Worm (Caenorhabditis elegans): ENCODE measurements around the gene C48D1.9.
A peak's percentile ranks its signal among the peaks of the same experiment; 100 is the strongest.

Gene C48D1.9

DNA sequence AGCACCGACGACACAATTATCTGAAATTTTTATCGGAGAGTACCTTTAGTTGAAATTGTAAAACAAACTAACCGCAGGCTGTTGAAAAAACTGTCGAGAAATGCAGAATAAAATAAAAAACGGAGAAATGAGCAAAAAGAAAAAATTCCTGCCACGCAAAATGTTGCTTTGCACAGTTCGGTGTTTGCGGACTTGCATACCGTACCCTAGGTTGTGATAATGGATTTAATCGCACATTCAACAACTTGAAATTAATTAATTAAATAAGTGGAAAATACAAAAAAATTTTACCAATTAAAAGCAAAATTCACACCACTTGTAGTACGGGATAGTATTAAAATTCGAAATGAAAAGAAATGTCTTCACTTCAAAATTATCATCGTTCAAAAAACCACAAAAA is 21.9 kb upstream of the C48D1.9 start (continued):
- TF ChIP-seq nhr-23 (tag; optimal IDR thresholded peaks at IDR 0.05): no peak
- TF ChIP-seq ztf-11 (tag; optimal IDR thresholded peaks at IDR 0.05): no peak
- no peak for TF ChIP-seq alr-1 (tag; optimal IDR thresholded peaks at IDR 0.05)
- no peak for TF ChIP-seq sma-3 (GFP tag; optimal IDR thresholded peaks at IDR 0.05)
- no peak for TF ChIP-seq skn-1 (tag; optimal IDR thresholded peaks at IDR 0.05)
- TF ChIP-seq nhr-237 (tag; optimal IDR thresholded peaks at IDR 0.05): no peak
- peak; percentile 73 for TF ChIP-seq unc-55 (GFP tag; optimal IDR thresholded peaks at IDR 0.05)
- no peak for TF ChIP-seq sem-4 (tag; optimal IDR thresholded peaks at IDR 0.05)
- peak; percentile 60 for TF ChIP-seq lin-13 (GFP tag; optimal IDR thresholded peaks at IDR 0.05)
- TF ChIP-seq nhr-12 (tag; optimal IDR thresholded peaks at IDR 0.05): no peak
- TF ChIP-seq nhr-25 (tag; optimal IDR thresholded peaks at IDR 0.05): no peak
- TF ChIP-seq R02D3.7 (tag; optimal IDR thresholded peaks at IDR 0.05): no peak
- no peak for TF ChIP-seq elt-1 (tag; optimal IDR thresholded peaks at IDR 0.05)

DNA sequence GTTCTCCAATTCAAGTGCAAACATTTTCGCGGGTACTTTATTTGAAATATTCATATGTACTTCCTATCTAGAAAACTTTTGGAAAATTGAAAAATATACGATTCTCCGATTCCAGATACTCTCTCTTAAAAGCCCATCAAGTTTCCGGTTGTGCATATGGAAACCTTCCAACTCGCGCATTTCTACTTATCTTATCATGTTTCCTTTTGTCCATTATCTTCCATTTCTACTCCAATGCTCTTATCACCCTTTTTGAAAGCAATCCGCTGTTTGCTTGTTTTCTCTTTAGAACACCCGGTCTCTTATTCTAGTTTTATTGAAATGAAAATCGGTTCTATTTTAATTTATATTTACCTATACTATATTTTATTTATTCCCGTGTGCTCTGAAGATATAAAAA is 12.2 kb upstream of the C48D1.9 start, which contains the start of gene C48D1.5:
TSS of gene C48D1.5 (plus strand) at position 301 of the 400 bp plus-strand sequence.
- TF ChIP-seq nhr-23 (tag; optimal IDR thresholded peaks at IDR 0.05) (no peak), elt-1 (tag; optimal IDR thresholded peaks at IDR 0.05) (no peak), dmd-4 (tag; optimal IDR thresholded peaks at IDR 0.05) (no peak), ztf-1 (GFP tag; conservative IDR thresholded peaks at IDR 0.05) (no peak)

ce11 chrIV:13220594-13220993 is 11.1 kb upstream of the C48D1.9 start:
- TF ChIP-seq dmd-4 (tag; optimal IDR thresholded peaks at IDR 0.05) (no peak), ceh-16 (tag; optimal IDR thresholded peaks at IDR 0.05) (no peak), blmp-1 (tag; optimal IDR thresholded peaks at IDR 0.05; ENCODE audit: insufficient read depth) (no peak), mdl-1 (tag; optimal IDR thresholded peaks at IDR 0.05) (no peak), nhr-21 (tag; optimal IDR thresholded peaks at IDR 0.05) (no peak), aly-2 (tag; optimal IDR thresholded peaks at IDR 0.05) (no peak), snpc-4 (tag; optimal IDR thresholded peaks at IDR 0.05) (no peak), nhr-77 (tag; optimal IDR thresholded peaks at IDR 0.05) (no peak), sem-4 (tag; optimal IDR thresholded peaks at IDR 0.05) (no peak), nhr-10 (tag; optimal IDR thresholded peaks at IDR 0.05) (no peak), mbf-1 (tag; optimal IDR thresholded peaks at IDR 0.05) (no peak), nhr-237 (tag; optimal IDR thresholded peaks at IDR 0.05) (no peak), C34F6.9 (tag; optimal IDR thresholded peaks at IDR 0.05) (no peak), ztf-4 (tag; optimal IDR thresholded peaks at IDR 0.05) (no peak), lsy-2 (tag; optimal IDR thresholded peaks at IDR 0.05) (no peak), ama-1 (optimal IDR thresholded peaks at IDR 0.05) (no peak), ceh-82 (tag; optimal IDR thresholded peaks at IDR 0.05) (no peak), ztf-1 (GFP tag; conservative IDR thresholded peaks at IDR 0.05) (no peak)

DNA sequence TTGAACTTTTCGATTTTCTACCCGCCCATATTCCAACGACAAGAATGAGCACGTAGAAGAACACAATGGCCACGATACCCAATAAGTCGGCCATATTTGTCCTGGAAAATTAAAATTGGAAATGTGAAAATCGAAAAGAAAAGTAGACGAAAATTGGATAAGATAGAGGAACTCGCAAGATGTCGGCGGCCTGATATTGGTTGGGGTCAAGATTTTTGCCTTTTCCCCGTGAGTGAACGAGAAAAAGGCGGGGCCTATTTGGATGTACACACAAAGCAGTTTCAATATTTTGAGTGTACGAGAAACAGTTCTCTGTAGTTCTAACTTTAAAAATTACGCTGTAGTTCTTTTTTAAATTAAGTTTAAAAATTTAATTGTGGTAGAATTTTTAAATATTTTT is 5.0 kb upstream of the C48D1.9 start, which contains the start of gene cho-1:
TSS of gene cho-1 (minus strand) at position 101 of the 400 bp plus-strand sequence.
- TF ChIP-seq fos-1 (tag; optimal IDR thresholded peaks at IDR 0.05): no peak
- no peak for TF ChIP-seq ZK546.5 (tag; optimal IDR thresholded peaks at IDR 0.05)
- no peak for TF ChIP-seq skn-1 (tag; optimal IDR thresholded peaks at IDR 0.05)
- TF ChIP-seq aly-2 (tag; optimal IDR thresholded peaks at IDR 0.05): no peak
- TF ChIP-seq ama-1 (optimal IDR thresholded peaks at IDR 0.05): no peak
- no peak for TF ChIP-seq gmeb-1 (tag; optimal IDR thresholded peaks at IDR 0.05)
- no peak for TF ChIP-seq ztf-1 (GFP tag; conservative IDR thresholded peaks at IDR 0.05)
- no peak for TF ChIP-seq crh-2 (tag; optimal IDR thresholded peaks at IDR 0.05)
- no peak for TF ChIP-seq lin-13 (GFP tag; optimal IDR thresholded peaks at IDR 0.05)
- no peak for TF ChIP-seq peb-1 (tag; optimal IDR thresholded peaks at IDR 0.05)
- TF ChIP-seq ztf-4 (tag; optimal IDR thresholded peaks at IDR 0.05): no peak

DNA sequence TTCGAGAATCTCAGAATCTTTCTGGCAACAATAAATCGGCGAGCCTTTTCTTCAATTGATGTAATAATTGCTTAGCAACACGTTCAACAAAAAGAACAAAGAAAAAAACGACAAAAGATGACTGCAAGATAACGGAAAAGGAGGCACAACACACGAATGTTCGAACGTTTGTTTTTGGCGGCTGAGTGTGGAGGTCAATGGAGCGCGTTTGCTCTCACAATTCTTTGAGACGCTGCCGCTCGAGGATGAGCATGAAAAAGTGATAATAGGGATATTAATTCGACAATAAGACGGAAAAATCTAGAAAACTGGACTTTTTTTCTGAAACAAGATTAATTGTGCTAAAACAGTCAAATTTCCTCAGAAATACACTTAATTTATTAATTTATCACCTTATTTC is 3.6 kb downstream of the C48D1.9 start:
- TF ChIP-seq lin-11 (tag; optimal IDR thresholded peaks at IDR 0.05): no peak
- peak; percentile 65 for TF ChIP-seq gmeb-1 (tag; optimal IDR thresholded peaks at IDR 0.05)
- TF ChIP-seq C34F6.9 (tag; optimal IDR thresholded peaks at IDR 0.05): peak; percentile 38
- peak; percentile 7 for TF ChIP-seq fos-1 (tag; optimal IDR thresholded peaks at IDR 0.05)
- no peak for TF ChIP-seq nhr-21 (tag; optimal IDR thresholded peaks at IDR 0.05)
- TF ChIP-seq nhr-129 (tag; optimal IDR thresholded peaks at IDR 0.05): peak; percentile 84
- peak in 1 of 2 experiments; percentile 45 for TF ChIP-seq lsy-2 (tag; optimal IDR thresholded peaks at IDR 0.05)
- peak; percentile 50 for TF ChIP-seq unc-55 (GFP tag; optimal IDR thresholded peaks at IDR 0.05)
